Worm (Caenorhabditis elegans): ENCODE results near the gene R03H10.11.
"Not testable (repeated sequence)": the region's sequence is repeated elsewhere in the genome, so short reads cannot be mapped to it uniquely, and the experiment has no call there.

The R03H10.11 gene

ce11 chrII:4182364-4182763 is at the start of gene R03H10.11:
Gene R03H10.11, plus strand, starts transcription at chrII:4182664.
- no peak for TF ChIP-seq unc-62 (GFP tag; optimal IDR thresholded peaks at IDR 0.05)

- no peak for TF ChIP-seq unc-62 (GFP tag; optimal IDR thresholded peaks at IDR 0.05)
These were observed 49.1 kb upstream of the R03H10.11 start for ce11 chrII:4133332-4133731.

ce11 chrII:4134688-4135087 is 47.8 kb upstream of the R03H10.11 start:
- no peak for TF ChIP-seq unc-62 (GFP tag; optimal IDR thresholded peaks at IDR 0.05)

DNA sequence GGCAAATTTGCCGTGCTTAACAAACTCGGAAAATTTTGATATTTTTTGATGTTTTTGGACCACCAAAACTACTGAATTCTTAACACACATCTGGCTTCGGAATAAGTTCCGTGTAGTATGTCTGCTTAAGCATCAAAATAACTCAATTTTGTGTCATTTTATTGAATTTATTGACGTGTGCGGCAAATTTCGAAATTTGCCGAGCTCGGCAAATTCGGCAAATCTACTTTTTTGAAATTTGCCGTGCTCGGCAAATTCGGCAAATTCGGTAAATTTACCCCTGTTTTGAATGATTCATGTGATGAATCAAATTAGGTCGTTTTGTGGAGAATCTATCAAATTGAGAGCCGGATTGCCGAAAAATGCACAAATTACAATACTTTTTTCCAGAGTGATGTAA is 47.2 kb upstream of the R03H10.11 start, which contains the start of gene ast-1:
ast-1 (minus strand) TSS at position 101 of the 400 bp plus-strand sequence.
- not testable (repeated sequence) for TF ChIP-seq unc-62 (GFP tag; optimal IDR thresholded peaks at IDR 0.05)

DNA sequence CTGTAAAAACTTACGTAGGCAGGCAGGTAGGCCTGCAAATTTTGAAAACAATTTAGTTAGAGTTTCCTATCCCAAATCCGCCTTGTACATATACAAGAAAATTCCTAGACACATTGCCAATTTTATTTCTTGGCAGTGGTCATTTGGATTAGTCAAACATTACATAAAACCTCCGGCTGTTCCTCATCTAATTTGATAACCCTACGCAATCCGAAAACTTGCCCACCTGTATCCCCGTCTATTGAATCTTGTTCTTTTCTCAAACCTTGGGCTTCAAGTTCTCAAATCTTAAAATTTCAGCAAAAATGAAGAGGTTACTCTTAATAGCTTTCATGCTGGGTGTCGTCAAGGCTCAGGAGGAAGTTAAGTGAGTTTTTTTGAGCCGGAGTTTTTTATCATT is 36.4 kb upstream of the R03H10.11 start, which contains the start of gene F56D3.1:
F56D3.1 (plus strand) TSS at position 301 of the 400 bp plus-strand sequence.
- no peak for TF ChIP-seq unc-62 (GFP tag; optimal IDR thresholded peaks at IDR 0.05)

DNA sequence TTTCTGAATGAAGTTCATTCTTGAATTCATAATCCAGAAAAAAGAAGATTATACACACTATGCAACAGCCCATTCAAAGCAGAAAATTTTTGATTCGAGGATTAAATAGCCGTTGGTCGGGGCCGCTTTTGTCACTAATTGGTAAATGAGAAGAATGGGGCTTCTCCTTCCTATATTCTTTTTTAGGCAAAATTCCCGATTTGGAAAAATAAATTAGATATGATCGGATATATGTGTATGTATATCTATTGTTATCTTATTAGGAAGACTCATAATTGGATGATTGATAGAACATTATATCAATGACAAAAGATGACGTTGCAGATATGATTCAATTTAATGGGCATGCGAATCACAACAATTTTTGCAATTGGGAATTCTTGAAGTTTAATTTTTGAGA is 32.3 kb upstream of the R03H10.11 start:
- TF ChIP-seq unc-62 (GFP tag; optimal IDR thresholded peaks at IDR 0.05), result no peak

DNA sequence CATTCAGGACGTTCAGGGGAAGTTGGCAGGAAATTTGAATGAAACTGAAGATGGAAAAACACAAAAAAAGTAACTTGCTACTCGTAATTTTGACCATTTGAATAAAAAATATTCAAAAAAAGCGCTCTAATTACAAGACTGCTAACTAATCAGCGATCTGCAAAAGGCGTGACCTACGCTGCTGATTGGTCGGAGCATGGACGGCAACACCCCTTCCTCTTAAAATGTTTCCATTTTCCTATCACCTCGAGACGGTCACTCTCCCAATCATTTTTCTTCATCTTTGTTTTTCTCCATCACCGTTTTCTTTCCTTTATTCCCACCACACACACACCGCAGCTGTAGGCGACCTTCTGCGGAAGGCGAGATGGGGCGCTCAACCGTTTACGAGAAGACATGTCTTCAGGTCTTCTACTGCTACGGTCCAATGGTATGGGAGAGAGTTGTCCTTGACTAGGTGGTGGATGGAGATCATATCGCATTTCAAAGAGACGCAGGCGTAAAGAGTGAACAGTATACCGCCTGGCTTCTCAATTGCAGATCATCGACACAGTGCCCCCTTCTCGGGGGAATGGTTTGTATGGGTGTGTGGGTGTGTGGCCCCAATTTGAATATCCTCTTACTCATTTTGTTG is 30.8 kb upstream of the R03H10.11 start:
- no peak for TF ChIP-seq unc-62 (GFP tag; optimal IDR thresholded peaks at IDR 0.05)

ce11 chrII:4152864-4153263 is 29.6 kb upstream of the R03H10.11 start:
- no peak for TF ChIP-seq unc-62 (GFP tag; optimal IDR thresholded peaks at IDR 0.05)

ce11 chrII:4155112-4155823 is 27.2 kb upstream of the R03H10.11 start, which contains the start of gene R03H10.2:
Gene R03H10.2, plus strand, starts transcription at chrII:4155773.
- TF ChIP-seq unc-62 (GFP tag; optimal IDR thresholded peaks at IDR 0.05), result no peak

ce11 chrII:4157817-4158216 is 24.6 kb upstream of the R03H10.11 start:
- no peak for TF ChIP-seq unc-62 (GFP tag; optimal IDR thresholded peaks at IDR 0.05)

- TF ChIP-seq unc-62 (GFP tag; optimal IDR thresholded peaks at IDR 0.05), result no peak
These were observed 22.9 kb upstream of the R03H10.11 start for ce11 chrII:4159570-4159969.

DNA sequence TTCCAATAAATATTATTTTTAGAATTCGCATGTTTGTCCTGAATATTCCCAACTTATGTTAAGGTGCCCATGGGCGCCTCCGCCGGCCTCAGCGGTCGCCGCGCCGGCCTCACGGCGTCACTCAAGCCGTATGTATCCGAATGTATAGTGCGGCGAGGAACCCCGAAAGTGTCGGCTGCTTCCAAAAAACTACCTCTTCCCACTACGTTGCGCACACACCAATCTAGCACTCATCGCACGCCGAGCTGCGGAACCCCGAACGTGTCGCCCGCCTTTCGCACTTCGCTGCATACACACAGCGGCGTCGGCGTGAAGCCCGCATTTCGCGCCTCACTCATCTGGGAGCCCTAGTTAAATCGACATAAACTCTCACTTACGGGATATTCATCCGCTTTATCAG is 14.6 kb upstream of the R03H10.11 start:
- no peak for TF ChIP-seq unc-62 (GFP tag; optimal IDR thresholded peaks at IDR 0.05)

- TF ChIP-seq unc-62 (GFP tag; optimal IDR thresholded peaks at IDR 0.05), result not testable (repeated sequence)
These were observed 14.1 kb upstream of the R03H10.11 start, which contains the start of gene R03H10.4 for ce11 chrII:4168404-4168803. Gene R03H10.4, minus strand, starts transcription at chrII:4168504.

ce11 chrII:4170508-4170907 is 12.0 kb upstream of the R03H10.11 start, which contains the start of gene R03H10.5:
Gene R03H10.5, minus strand, starts transcription at chrII:4170608.
- TF ChIP-seq unc-62 (GFP tag; optimal IDR thresholded peaks at IDR 0.05), result no peak

ce11 chrII:4173398-4173797 is 9.1 kb upstream of the R03H10.11 start, which contains the start of gene R03H10.6:
Gene R03H10.6, minus strand, starts transcription at chrII:4173498.
- TF ChIP-seq unc-62 (GFP tag; optimal IDR thresholded peaks at IDR 0.05), result no peak

DNA sequence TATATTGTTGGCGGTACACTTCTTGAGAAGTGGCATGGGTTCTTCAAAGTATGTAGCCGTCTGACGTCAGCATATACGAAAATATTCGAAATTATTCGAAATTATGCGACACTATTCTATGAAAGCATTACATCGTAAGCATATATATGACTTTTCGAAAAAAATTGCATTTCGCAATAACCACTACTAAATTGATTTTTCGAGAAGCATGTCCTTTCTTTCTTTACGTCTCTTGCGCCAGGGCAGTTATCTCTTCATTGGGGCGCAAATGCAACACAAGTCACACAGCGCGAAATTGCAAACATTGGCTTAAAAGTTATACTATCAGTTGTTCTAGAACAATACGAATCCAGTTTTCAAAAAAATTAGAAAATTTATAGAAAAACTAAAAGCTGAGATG is 8.6 kb upstream of the R03H10.11 start:
- TF ChIP-seq unc-62 (GFP tag; optimal IDR thresholded peaks at IDR 0.05), result no peak

DNA sequence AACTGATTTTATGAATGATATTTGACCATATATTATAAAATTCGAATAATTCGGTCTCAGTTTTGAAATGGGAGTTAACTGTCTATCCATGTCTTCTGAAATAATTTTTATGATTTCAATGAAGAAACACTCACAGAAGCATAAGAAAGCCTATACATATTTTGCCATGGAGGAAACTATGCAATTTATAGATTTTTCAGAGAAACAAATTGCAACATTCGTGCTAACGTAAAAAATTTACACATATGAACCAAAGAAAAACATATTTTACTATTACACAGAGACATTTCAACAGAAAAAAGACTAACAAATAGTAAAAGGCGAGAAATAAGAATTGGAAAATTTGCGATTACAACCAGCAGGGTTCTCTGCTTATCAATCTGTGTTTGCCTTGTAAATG is 3.6 kb upstream of the R03H10.11 start, which contains the start of gene R03H10.7:
R03H10.7 (minus strand) TSS at position 101 of the 400 bp plus-strand sequence.
- no peak for TF ChIP-seq unc-62 (GFP tag; optimal IDR thresholded peaks at IDR 0.05)

Measured in whole organism, dauer.